Worm (Caenorhabditis elegans): ENCODE results near the gene C04B4.5.

DNA sequence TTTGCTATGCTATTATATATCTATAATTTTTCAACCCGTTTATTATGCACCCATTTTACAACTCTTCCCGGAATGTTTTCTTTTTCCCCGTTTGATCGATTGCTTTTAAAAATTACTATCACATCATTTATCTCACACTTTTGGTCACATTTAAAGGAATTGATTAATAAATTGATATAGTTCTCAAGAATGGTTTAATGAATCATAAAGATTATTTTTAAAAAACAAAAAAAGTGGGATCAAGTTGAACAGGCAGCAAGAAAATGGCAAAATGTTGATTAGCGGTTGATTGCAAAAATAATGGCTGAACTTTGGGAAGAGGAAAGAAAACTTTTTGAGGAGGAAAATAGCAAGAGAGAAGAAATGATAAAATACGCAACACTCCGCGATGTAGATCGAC lies 11.7 kb upstream of the C04B4.5 start, which contains the start of gene W06D11.5:
- TF ChIP-seq lin-13 (tag; optimal IDR thresholded peaks at IDR 0.05), result no peak
- TF ChIP-seq nhr-2 (tag; optimal IDR thresholded peaks at IDR 0.05), result no peak
- TF ChIP-seq ces-1 (GFP tag; optimal IDR thresholded peaks at IDR 0.05), result no peak

Measured in whole organism, mixed stage, embryonic.